Fruit fly (Drosophila melanogaster): Measurements from ENCODE around the gene CG14937.

CG14937 gene

DNA sequence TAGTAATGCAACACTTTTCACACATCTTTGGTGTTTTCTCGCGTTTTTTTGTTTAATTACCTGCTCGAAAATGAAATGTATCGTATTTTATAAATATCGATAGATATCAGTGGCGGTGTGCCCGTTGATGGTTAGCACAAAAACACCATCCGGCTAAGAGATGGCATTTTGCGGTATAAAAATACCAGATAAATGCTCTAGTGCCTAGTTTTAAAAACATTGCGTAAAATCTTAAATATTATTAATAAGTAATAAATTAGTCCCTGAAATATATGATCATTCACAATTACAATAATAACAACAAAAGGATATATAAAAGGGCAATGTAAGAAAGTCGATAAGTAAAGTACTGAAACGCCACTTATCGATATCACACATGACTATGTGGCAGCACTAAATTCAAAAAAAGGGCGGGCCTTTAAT is 19.8 kb upstream of the CG14937 start, which contains the start of gene CycY (continued):
- no peak for TF ChIP-seq sc (optimal IDR thresholded peaks at IDR 0.05)
- TF ChIP-seq sc (GFP tag; optimal IDR thresholded peaks at IDR 0.05), result no peak
- no peak for TF ChIP-seq tll (GFP tag; optimal IDR thresholded peaks at IDR 0.05)
- no peak for TF ChIP-seq sim (GFP tag; IDR thresholded peaks at IDR 0.05)
- no peak for TF ChIP-seq CG10654 (GFP tag; optimal IDR thresholded peaks at IDR 0.05)
- TF ChIP-seq NC2α (GFP tag; optimal IDR thresholded peaks at IDR 0.05), result no peak
- no peak for TF ChIP-seq CG1233 (GFP tag; optimal IDR thresholded peaks at IDR 0.05)
- no peak for TF ChIP-seq CG17328 (GFP tag; IDR thresholded peaks at IDR 0.05)
- no peak for TF ChIP-seq Awh (GFP tag; IDR thresholded peaks at IDR 0.05)
- TF ChIP-seq CG15269 (tag; optimal IDR thresholded peaks at IDR 0.05), result no peak
- no peak for TF ChIP-seq CHES-1-like (GFP tag; optimal IDR thresholded peaks at IDR 0.05)
- TF ChIP-seq Sry-β (GFP tag; optimal IDR thresholded peaks at IDR 0.05), result no peak
- TF ChIP-seq mam (GFP tag; optimal IDR thresholded peaks at IDR 0.05), result no peak
- TF ChIP-seq CG10979 (tag; optimal IDR thresholded peaks at IDR 0.05), result no peak
- peak; percentile 84 for TF ChIP-seq Dll (GFP tag; IDR thresholded peaks at IDR 0.05; ENCODE audit: partially characterized antibody)
- TF ChIP-seq CoRest (tag; optimal IDR thresholded peaks at IDR 0.05), result peak; percentile 30
- TF ChIP-seq Hr51 (GFP tag; optimal IDR thresholded peaks at IDR 0.05), result no peak
- TF ChIP-seq HHEX (GFP tag; optimal IDR thresholded peaks at IDR 0.05), result no peak
- no peak for TF ChIP-seq HmgD (GFP tag; optimal IDR thresholded peaks at IDR 0.05)
- no peak for TF ChIP-seq peb (GFP tag; IDR thresholded peaks at IDR 0.05)
- no peak for TF ChIP-seq CG11560 (tag; IDR thresholded peaks at IDR 0.05)
- no peak for TF ChIP-seq eyg (GFP tag; optimal IDR thresholded peaks at IDR 0.05)
- TF ChIP-seq CG9437 (GFP tag; optimal IDR thresholded peaks at IDR 0.05), result no peak
- no peak for TF ChIP-seq stc (GFP tag; IDR thresholded peaks at IDR 0.05)
- no peak for TF ChIP-seq C15 (GFP tag; IDR thresholded peaks at IDR 0.05)
- no peak for TF ChIP-seq cas (GFP tag; IDR thresholded peaks at IDR 0.05)
- TF ChIP-seq Ets97D (GFP tag; optimal IDR thresholded peaks at IDR 0.05), result peak; percentile 22
- TF ChIP-seq CG17361 (GFP tag; IDR thresholded peaks at IDR 0.05), result peak; percentile 55; the same call in 2 of the 3 replicates
- TF ChIP-seq CG2116 (GFP tag; optimal IDR thresholded peaks at IDR 0.05), result peak; percentile 83
- no peak for TF ChIP-seq Elba2 (GFP tag; optimal IDR thresholded peaks at IDR 0.05)
- TF ChIP-seq CG7357 (GFP tag; IDR thresholded peaks at IDR 0.05), result no peak
- peak; percentile 5 for TF ChIP-seq Vsx1 (GFP tag; optimal IDR thresholded peaks at IDR 0.05)
- no peak for TF ChIP-seq CrebB (tag; optimal IDR thresholded peaks at IDR 0.05)
- no peak for TF ChIP-seq CG31224 (GFP tag; IDR thresholded peaks at IDR 0.05)
- TF ChIP-seq Max (GFP tag; optimal IDR thresholded peaks at IDR 0.05), result peak; percentile 36
- no peak for TF ChIP-seq Atf6 (GFP tag; IDR thresholded peaks at IDR 0.05)
- no peak for TF ChIP-seq chm (GFP tag; IDR thresholded peaks at IDR 0.05)
- TF ChIP-seq H15 (GFP tag; IDR thresholded peaks at IDR 0.05), result no peak
- no peak for TF ChIP-seq pfk (GFP tag; optimal IDR thresholded peaks at IDR 0.05)
- no peak for TF ChIP-seq Bteb2 (GFP tag; optimal IDR thresholded peaks at IDR 0.05)
- peak; percentile 36 for TF ChIP-seq HmgZ (tag; optimal IDR thresholded peaks at IDR 0.05)
- no peak for TF ChIP-seq CG7839 (tag; optimal IDR thresholded peaks at IDR 0.05)
- no peak for TF ChIP-seq CG6689 (GFP tag; IDR thresholded peaks at IDR 0.05)
- TF ChIP-seq fd96Cb (tag; optimal IDR thresholded peaks at IDR 0.05), result no peak
- no peak for TF ChIP-seq CG2875 (GFP tag; optimal IDR thresholded peaks at IDR 0.05)
- no peak for TF ChIP-seq CG13894 (tag; optimal IDR thresholded peaks at IDR 0.05)
- TF ChIP-seq h (optimal IDR thresholded peaks at IDR 0.05), result no peak
- TF ChIP-seq gcm (GFP tag; optimal IDR thresholded peaks at IDR 0.05), result no peak
- TF ChIP-seq CG13775 (GFP tag; optimal IDR thresholded peaks at IDR 0.05), result peak; percentile 21
- TF ChIP-seq pan (optimal IDR thresholded peaks at IDR 0.05), result no peak
- no peak for TF ChIP-seq pan (GFP tag; optimal IDR thresholded peaks at IDR 0.05 in 1 of 2, IDR thresholded peaks at IDR 0.05 in 1 of 2)
- peak; percentile 40 for TF ChIP-seq YL-1 (GFP tag; optimal IDR thresholded peaks at IDR 0.05)
- no peak for TF ChIP-seq CG6175 (GFP tag; IDR thresholded peaks at IDR 0.05)
